Worm (Caenorhabditis elegans): ENCODE data around the gene F37B12.1.

F37B12.1 gene

ce11 chrII:9056215-9056819 lies 27.2 kb upstream of the F37B12.1 start (continued):
- TF ChIP-seq nhr-237 (tag; optimal IDR thresholded peaks at IDR 0.05) (no peak), nhr-6 (tag; optimal IDR thresholded peaks at IDR 0.05) (no peak), lin-1 (GFP tag; IDR thresholded peaks at IDR 0.05) (no peak), lin-38 (GFP tag; IDR thresholded peaks at IDR 0.05) (peak; percentile 82), vab-7 (GFP tag; IDR thresholded peaks at IDR 0.05) (no peak), F44E2.7 (GFP tag; IDR thresholded peaks at IDR 0.05) (0 out of 2 replicates have a peak, but pooled peaks have one; percentile 38), F49E8.2 (tag; optimal IDR thresholded peaks at IDR 0.05; ENCODE audit: borderline replicate concordance) (peak; percentile 90), ceh-62 (tag; optimal IDR thresholded peaks at IDR 0.05) (no peak), zip-2 (tag; optimal IDR thresholded peaks at IDR 0.05) (no peak), tra-1 (GFP tag; IDR thresholded peaks at IDR 0.05) (0 out of 2 replicates have a peak, but pooled peaks have one; percentile 31)

ce11 chrII:9054604-9055003 lies 25.5 kb upstream of the F37B12.1 start, which contains the start of gene chmp-7:
TSS of gene chmp-7 (plus strand) at chrII:9054972.
- TF ChIP-seq jun-1 (tag; optimal IDR thresholded peaks at IDR 0.05) (peak; percentile 51), dpl-1 (GFP tag; optimal IDR thresholded peaks at IDR 0.05) (peak; percentile 90), hlh-11 (tag; optimal IDR thresholded peaks at IDR 0.05) (peak; percentile 74), ceh-44 (GFP tag; IDR thresholded peaks at IDR 0.05) (0 out of 2 replicates have a peak, but pooled peaks have one; percentile 30), fos-1 (tag; optimal IDR thresholded peaks at IDR 0.05) (no peak), lsy-2 (tag; optimal IDR thresholded peaks at IDR 0.05) (peak; percentile 62 to 91), saeg-2 (GFP tag; IDR thresholded peaks at IDR 0.05) (no peak), lin-29 (GFP tag; IDR thresholded peaks at IDR 0.05) (no peak), spr-1 (tag; optimal IDR thresholded peaks at IDR 0.05) (peak; percentile 37), duxl-1 (tag; optimal IDR thresholded peaks at IDR 0.05; ENCODE audit: poor library complexity) (peak; percentile 68), snpc-4 (tag; optimal IDR thresholded peaks at IDR 0.05) (no peak), rbr-2 (tag; optimal IDR thresholded peaks at IDR 0.05) (peak; percentile 74), mxl-3 (GFP tag; optimal IDR thresholded peaks at IDR 0.05) (peak; percentile 44), zip-2 (tag; optimal IDR thresholded peaks at IDR 0.05) (peak; percentile 2), pqm-1 (tag; optimal IDR thresholded peaks at IDR 0.05) (peak; percentile 17), hif-1 (tag; optimal IDR thresholded peaks at IDR 0.05) (peak in 1 of 2 experiments; percentile 53), hmg-1.1 (GFP tag; IDR thresholded peaks at IDR 0.05) (peak; percentile 81), nhr-42 (GFP tag; IDR thresholded peaks at IDR 0.05) (peak; percentile 64; the same call in 1 of the 2 replicates), lin-1 (GFP tag; IDR thresholded peaks at IDR 0.05) (no peak), fkh-10 (GFP tag; optimal IDR thresholded peaks at IDR 0.05) (peak; percentile 76), unc-130 (GFP tag; optimal IDR thresholded peaks at IDR 0.05) (peak; percentile 75), aha-1 (tag) (peak; percentile 93), daf-16 (GFP tag; optimal IDR thresholded peaks at IDR 0.05) (no peak), daf-16 (tag; optimal IDR thresholded peaks at IDR 0.05) (peak; percentile 68), nhr-48 (tag; optimal IDR thresholded peaks at IDR 0.05) (peak; percentile 2), attf-4 (tag; optimal IDR thresholded peaks at IDR 0.05) (no peak), ceh-20 (GFP tag; IDR thresholded peaks at IDR 0.05) (peak; percentile 65; the same call in 1 of the 2 replicates), T26A8.4 (GFP tag; IDR thresholded peaks at IDR 0.05) (peak; percentile 72), lin-15B (tag; optimal IDR thresholded peaks at IDR 0.05) (peak; percentile 44), daf-8 (GFP tag; IDR thresholded peaks at IDR 0.05) (no peak), ctbp-1 (GFP tag; IDR thresholded peaks at IDR 0.05) (peak; percentile 50; the same call in 1 of the 2 replicates), set-16 (GFP tag; IDR thresholded peaks at IDR 0.05) (no peak), sdz-12 (GFP tag; optimal IDR thresholded peaks at IDR 0.05) (no peak), madf-9 (GFP tag; conservative IDR thresholded peaks at IDR 0.05) (no peak), D1046.2 (GFP tag; IDR thresholded peaks at IDR 0.05) (no peak), daf-12 (tag; optimal IDR thresholded peaks at IDR 0.05) (no peak), madf-5 (GFP tag; IDR thresholded peaks at IDR 0.05) (no peak), hlh-30 (tag; optimal IDR thresholded peaks at IDR 0.05; ENCODE audit: insufficient read depth) (peak; percentile 77), arid-1 (GFP tag; conservative IDR thresholded peaks at IDR 0.05) (0 out of 2 replicates have a peak, but pooled peaks have one; percentile 31), Y48G9A.11 (GFP tag; IDR thresholded peaks at IDR 0.05) (peak; percentile 40; the same call in 1 of the 2 replicates)
